Fruit fly (Drosophila melanogaster) whole organism, embryonic: ENCODE data around the gene Sec10.

ENCODE experiments used
- Atf-2 ChIP-seq: fragments of 200-800 bp; sonication (Bioruptor generic); optimal IDR thresholded peaks from 2 replicates; lab custom pipeline; 2016; ENCODE audit warnings: missing biosample characterization, missing genetic modification characterization
- BEAF-32 ChIP-seq: fragments of 200-800 bp; sonication (Bioruptor generic); optimal IDR thresholded peaks from 3 replicates; lab custom pipeline; 2017; ENCODE audit warnings: missing biosample characterization, missing genetic modification characterization, mild to moderate bottlenecking, moderate library complexity, missing genetic modification reagents
- Bgb ChIP-seq: fragments of 200-800 bp; sonication (Bioruptor generic); IDR thresholded peaks from 2 replicates; pipeline ENCODE4 v1.3.6; 2022; ENCODE audit warnings: missing biosample characterization, missing genetic modification characterization; ENCODE audit not compliant: partially characterized antibody
- CG10321 ChIP-seq: fragments of 200-800 bp; sonication (Bioruptor generic); IDR thresholded peaks from 2 replicates; pipeline ENCODE4 v1.3.6; 2022; ENCODE audit warnings: missing biosample characterization, missing genetic modification characterization
- CG11085 ChIP-seq: fragments of 200-800 bp; sonication (Bioruptor generic); IDR thresholded peaks from 2 replicates; pipeline ENCODE4 v1.3.6; 2022; ENCODE audit warnings: missing biosample characterization, missing genetic modification characterization
- CG11723 ChIP-seq: fragments of 200-800 bp; sonication (Bioruptor generic); optimal IDR thresholded peaks from 2 replicates; lab custom pipeline; 2017; ENCODE audit warnings: missing biosample characterization, mild to moderate bottlenecking, missing genetic modification characterization
- CG12071 ChIP-seq: fragments of 200-800 bp; sonication (Bioruptor generic); optimal IDR thresholded peaks from 3 replicates; lab custom pipeline; 2018; ENCODE audit warnings: missing biosample characterization, mild to moderate bottlenecking, missing genetic modification characterization
- CG14965 ChIP-seq: fragments of 200-800 bp; sonication (Bioruptor generic); optimal IDR thresholded peaks from 2 replicates; lab custom pipeline; 2016; ENCODE audit warnings: missing biosample characterization, missing genetic modification characterization, borderline replicate concordance
- CG1529 ChIP-seq: fragments of 200-800 bp; sonication (Bioruptor generic); optimal IDR thresholded peaks from 3 replicates; lab custom pipeline; 2018; ENCODE audit warnings: missing biosample characterization, missing genetic modification characterization
- CG1603 ChIP-seq: fragments of 200-800 bp; sonication (Bioruptor generic); optimal IDR thresholded peaks from 2 replicates; lab custom pipeline; 2019; ENCODE audit warnings: missing biosample characterization, mild to moderate bottlenecking, missing genetic modification characterization, moderate library complexity
- CG16813 ChIP-seq: fragments of 200-800 bp; sonication (Bioruptor generic); IDR thresholded peaks from 3 replicates; pipeline ENCODE4 v1.3.6; 2022; ENCODE audit warnings: missing biosample characterization, missing genetic modification characterization; ENCODE audit not compliant: partially characterized antibody
- CG17328 ChIP-seq: fragments of 200-800 bp; sonication (Bioruptor generic); IDR thresholded peaks from 2 replicates; pipeline ENCODE4 v1.3.6; 2022; ENCODE audit warnings: missing biosample characterization, missing genetic modification characterization
- CG18476 ChIP-seq: fragments of 200-800 bp; sonication (Bioruptor generic); optimal IDR thresholded peaks from 2 replicates; lab custom pipeline; 2016; ENCODE audit warnings: missing biosample characterization, mild to moderate bottlenecking, missing genetic modification characterization
- CG18599 ChIP-seq: fragments of 200-800 bp; sonication (Bioruptor generic); optimal IDR thresholded peaks from 3 replicates; lab custom pipeline; 2017; ENCODE audit warnings: missing biosample characterization, missing genetic modification characterization, mild to moderate bottlenecking, moderate library complexity, missing genetic modification reagents
- CG2202 ChIP-seq: fragments of 200-800 bp; sonication (Bioruptor generic); optimal IDR thresholded peaks from 2 replicates; lab custom pipeline; 2018; ENCODE audit warnings: missing biosample characterization, mild to moderate bottlenecking, missing genetic modification characterization
- CG3065 ChIP-seq: fragments of 200-800 bp; sonication (Bioruptor generic); optimal IDR thresholded peaks from 2 replicates; lab custom pipeline; 2016; ENCODE audit warnings: missing biosample characterization, missing genetic modification characterization
- CG32532 ChIP-seq: fragments of 200-800 bp; sonication (Bioruptor generic); IDR thresholded peaks from 2 replicates; pipeline ENCODE4 v1.3.6; 2022; ENCODE audit warnings: missing biosample characterization, missing genetic modification characterization
- CG3726 ChIP-seq: fragments of 200-800 bp; sonication (Bioruptor generic); IDR thresholded peaks from 3 replicates; pipeline ENCODE4, ENCODE4 v1.3.6; 2022; ENCODE audit warnings: missing biosample characterization, missing genetic modification characterization
- CG5953 ChIP-seq: fragments of 200-800 bp; sonication (Bioruptor generic); IDR thresholded peaks from 2 replicates; pipeline ENCODE4 v1.3.6; 2022; ENCODE audit warnings: missing biosample characterization, missing genetic modification characterization
- CG6272 ChIP-seq: fragments of 200-800 bp; sonication (Bioruptor generic); IDR thresholded peaks from 2 replicates; pipeline ENCODE4 v1.3.6; 2022; ENCODE audit warnings: missing biosample characterization, missing genetic modification characterization
- CG6654 ChIP-seq: fragments of 200-800 bp; sonication (Bioruptor generic); optimal IDR thresholded peaks from 2 replicates; lab custom pipeline; 2017; ENCODE audit warnings: missing biosample characterization, mild to moderate bottlenecking, missing genetic modification characterization
- CG6813 ChIP-seq: fragments of 200-800 bp; sonication (Bioruptor generic); optimal IDR thresholded peaks from 2 replicates; lab custom pipeline; 2017; ENCODE audit warnings: missing biosample characterization, missing genetic modification characterization, mild to moderate bottlenecking, moderate library complexity, missing genetic modification reagents
- CG7271 ChIP-seq: fragments of 200-800 bp; sonication (Bioruptor generic); optimal IDR thresholded peaks from 2 replicates; lab custom pipeline; 2018; ENCODE audit warnings: missing biosample characterization, mild to moderate bottlenecking, missing genetic modification characterization, moderate library complexity
- CG7357 ChIP-seq: fragments of 200-800 bp; sonication (Bioruptor generic); IDR thresholded peaks from 3 replicates; pipeline ENCODE4 v1.3.6; 2022; ENCODE audit warnings: missing biosample characterization, missing genetic modification characterization
- CG7745 ChIP-seq: fragments of 200-800 bp; sonication (Bioruptor generic); optimal IDR thresholded peaks from 2 replicates; lab custom pipeline; 2018; ENCODE audit warnings: missing biosample characterization, mild to moderate bottlenecking, missing genetic modification characterization, moderate library complexity
- CG8290 ChIP-seq, 3 experiments: fragments of 200-800 bp; sonication (Bioruptor generic); optimal IDR thresholded peaks; 2 replicates each; lab custom pipeline; 2016 to 2019; ENCODE audit warnings: missing biosample characterization in 3 of 3, missing genetic modification characterization in 3 of 3, mild to moderate bottlenecking in 2 of 3, moderate library complexity in 1 of 3
- E2f2 ChIP-seq: fragments of 200-800 bp; sonication (Bioruptor generic); IDR thresholded peaks from 2 replicates; pipeline ENCODE4 v1.3.6; 2022; ENCODE audit warnings: missing biosample characterization, missing genetic modification characterization
- HLH54F ChIP-seq: fragments of 200-800 bp; sonication (Bioruptor generic); optimal IDR thresholded peaks from 3 replicates; lab custom pipeline; 2016; ENCODE audit warnings: missing biosample characterization, missing genetic modification characterization
- NK7.1 ChIP-seq: fragments of 200-800 bp; sonication (Bioruptor generic); optimal IDR thresholded peaks from 3 replicates; lab custom pipeline; 2016; ENCODE audit warnings: missing biosample characterization, missing genetic modification characterization
- Nf-YB ChIP-seq: fragments of 200-800 bp; sonication (Bioruptor generic); optimal IDR thresholded peaks from 3 replicates; lab custom pipeline; 2019; ENCODE audit warnings: missing biosample characterization, mild to moderate bottlenecking, missing genetic modification characterization, moderate library complexity
- Ptx1 ChIP-seq: fragments of 200-800 bp; sonication (Bioruptor generic); IDR thresholded peaks from 2 replicates; pipeline ENCODE4 v1.3.6; 2022; ENCODE audit warnings: missing biosample characterization, missing genetic modification characterization
- Vsx1 ChIP-seq: fragments of 200-800 bp; sonication (Bioruptor generic); optimal IDR thresholded peaks from 2 replicates; lab custom pipeline; 2017; ENCODE audit warnings: missing biosample characterization, mild to moderate bottlenecking, missing genetic modification characterization, missing genetic modification reagents
- ab ChIP-seq: fragments of 200-800 bp; sonication (Bioruptor generic); optimal IDR thresholded peaks from 2 replicates; lab custom pipeline; 2016; ENCODE audit warnings: missing biosample characterization, missing genetic modification characterization
- ap ChIP-seq: fragments of 200-800 bp; sonication (Bioruptor generic); IDR thresholded peaks from 2 replicates; pipeline ENCODE4 v1.3.6; 2022; ENCODE audit warnings: missing biosample characterization, missing genetic modification characterization
- bsh ChIP-seq, 2 experiments: fragments of 200-800 bp; sonication (Bioruptor generic); optimal IDR thresholded peaks; 2 replicates each; lab custom pipeline; 2017 to 2018; ENCODE audit warnings: mild to moderate bottlenecking in 2 of 2, missing biosample characterization in 2 of 2, missing genetic modification characterization in 2 of 2, moderate library complexity in 1 of 2
- btn ChIP-seq: fragments of 200-800 bp; sonication (Bioruptor generic); optimal IDR thresholded peaks from 2 replicates; lab custom pipeline; 2016; ENCODE audit warnings: missing biosample characterization, missing genetic modification characterization
- corto ChIP-seq: fragments of 200-800 bp; sonication (Bioruptor generic); optimal IDR thresholded peaks from 2 replicates; lab custom pipeline; 2016; ENCODE audit warnings: missing biosample characterization, mild to moderate bottlenecking, missing genetic modification characterization, moderate library complexity
- crc ChIP-seq: fragments of 200-800 bp; sonication (Bioruptor generic); optimal IDR thresholded peaks from 2 replicates; lab custom pipeline; 2016; ENCODE audit warnings: missing biosample characterization, missing genetic modification characterization
- eyg ChIP-seq: fragments of 200-800 bp; sonication (Bioruptor generic); optimal IDR thresholded peaks from 3 replicates; lab custom pipeline; 2016; ENCODE audit warnings: missing biosample characterization, missing genetic modification characterization
- gsb ChIP-seq: fragments of 200-800 bp; sonication (Bioruptor generic); IDR thresholded peaks from 2 replicates; pipeline ENCODE4 v1.3.6; 2022; ENCODE audit warnings: missing biosample characterization, missing genetic modification characterization
- hb ChIP-seq: fragments of 200-800 bp; sonication (Bioruptor generic); IDR thresholded peaks from 3 replicates; pipeline ENCODE4 v1.3.6; 2022; ENCODE audit warnings: missing biosample characterization, missing genetic modification characterization; ENCODE audit not compliant: partially characterized antibody
- hkb ChIP-seq, 2 experiments: fragments of 200-800 bp in 1 of 2; fragments of >200 bp in 1 of 2; sonication (Bioruptor generic) in 1 of 2; IDR thresholded peaks in 1 of 2; optimal IDR thresholded peaks in 1 of 2; 2 replicates each; pipeline versions ENCODE4 v1.3.6 to Lab custom; 2017 to 2022; ENCODE audit warnings: missing biosample characterization in 1 of 2, missing genetic modification characterization in 1 of 2
- luna ChIP-seq: fragments of 200-800 bp; sonication (Bioruptor generic); optimal IDR thresholded peaks from 2 replicates; lab custom pipeline; 2016; ENCODE audit warnings: missing biosample characterization, missing genetic modification characterization
- pzg ChIP-seq: fragments of 200-800 bp; sonication (Bioruptor generic); optimal IDR thresholded peaks from 3 replicates; lab custom pipeline; 2018; ENCODE audit warnings: missing biosample characterization, mild to moderate bottlenecking, missing genetic modification characterization, moderate library complexity
- vfl ChIP-seq: fragments of 200-800 bp; sonication (Bioruptor generic); optimal IDR thresholded peaks from 2 replicates; lab custom pipeline; 2016; ENCODE audit warnings: missing biosample characterization, missing genetic modification characterization
- zf30C ChIP-seq: fragments of 200-800 bp; sonication (Bioruptor generic); optimal IDR thresholded peaks from 3 replicates; lab custom pipeline; 2018; ENCODE audit warnings: missing biosample characterization, mild to moderate bottlenecking, missing genetic modification characterization

The Sec10 gene

dm6 chr3R:24099039-24100026, 35.3 kb upstream of the Sec10 start (continued):
- peak; percentile 40; the same call in 1 of the 2 replicates for TF ChIP-seq CG10321
- TF ChIP-seq CG18599 (GFP tag; lab: Kevin White, UChicago): peak; percentile 80
- peak; percentile 17 for TF ChIP-seq CG1529 (GFP tag; lab: Kevin White, UChicago)
- no peak for TF ChIP-seq CG7271 (tag; lab: Kevin White, UChicago)
- TF ChIP-seq Vsx1: peak; percentile 21
- no peak for TF ChIP-seq CG7745 (tag; lab: Kevin White, UChicago)
- TF ChIP-seq gsb (GFP tag; lab: Robert Waterston, UW): peak; percentile 72
- no peak for TF ChIP-seq Bgb
- TF ChIP-seq luna (GFP tag; lab: Kevin White, UChicago): peak; percentile 44
- peak; percentile 57 for TF ChIP-seq btn
- peak; percentile 69 for TF ChIP-seq NK7.1 (GFP tag; lab: Kevin White, UChicago)
- TF ChIP-seq HLH54F (GFP tag; lab: Kevin White, UChicago): peak; percentile 85
- TF ChIP-seq pzg (GFP tag; lab: Kevin White, UChicago): no peak
- no peak for TF ChIP-seq CG8290 (GFP tag; optimal IDR thresholded peaks at IDR 0.05; lab: Kevin White, UChicago)
- peak in 1 of 2 experiments; percentile 81 for TF ChIP-seq CG8290 (tag; optimal IDR thresholded peaks at IDR 0.05; lab: Kevin White, UChicago)
- peak; percentile 76 for TF ChIP-seq CG1603 (tag; lab: Kevin White, UChicago)
- TF ChIP-seq CG18476 (GFP tag; lab: Kevin White, UChicago): peak; percentile 72
- TF ChIP-seq CG32532: peak; percentile 88
- peak; percentile 23 for TF ChIP-seq vfl (GFP tag; lab: Kevin White, UChicago)
- peak; percentile 74 for TF ChIP-seq ap (GFP tag; lab: Robert Waterston, UW)
- TF ChIP-seq ab: peak; percentile 1
- TF ChIP-seq CG16813: no peak
- peak; percentile 32 for TF ChIP-seq Nf-YB (GFP tag; lab: Kevin White, UChicago)
- peak; percentile 34 for TF ChIP-seq CG11723 (GFP tag; lab: Kevin White, UChicago)
- TF ChIP-seq CG7357: peak; percentile 68; the same call in 2 of the 3 replicates
- peak; percentile 17 to 87 for TF ChIP-seq bsh (GFP tag; optimal IDR thresholded peaks at IDR 0.05; lab: Kevin White, UChicago)
- peak; percentile 9 for TF ChIP-seq zf30C (GFP tag; lab: Kevin White, UChicago)
- peak; percentile 82 for TF ChIP-seq Atf-2 (GFP tag; lab: Kevin White, UChicago)
- peak; percentile 34 for TF ChIP-seq CG2202
- TF ChIP-seq CG3065 (GFP tag; lab: Kevin White, UChicago): peak; percentile 68
- peak; percentile 32 for TF ChIP-seq corto (GFP tag; lab: Kevin White, UChicago)
- TF ChIP-seq crc (GFP tag; lab: Kevin White, UChicago): peak; percentile 78
- no peak for TF ChIP-seq BEAF-32 (GFP tag; lab: Kevin White, UChicago)
- TF ChIP-seq CG6813 (GFP tag; lab: Kevin White, UChicago): peak; percentile 64
- no peak for TF ChIP-seq hkb (optimal IDR thresholded peaks at IDR 0.05; lab: Kevin White, UChicago)
- TF ChIP-seq hkb (GFP tag; IDR thresholded peaks at IDR 0.05; lab: Robert Waterston, UW): peak; percentile 86
- TF ChIP-seq CG6272 (GFP tag; lab: Robert Waterston, UW): peak; percentile 69
- TF ChIP-seq CG11085 (GFP tag; lab: Robert Waterston, UW): peak; percentile 86
- TF ChIP-seq CG5953: peak; percentile 77
- TF ChIP-seq CG12071 (GFP tag; lab: Kevin White, UChicago): peak; percentile 71
- peak; percentile 25 for TF ChIP-seq CG14965
- peak; percentile 84 for TF ChIP-seq CG3726 (GFP tag; lab: Robert Waterston, UW)
- no peak for TF ChIP-seq hb (GFP tag; lab: Robert Waterston, UW)
- peak; percentile 34 for TF ChIP-seq eyg
- TF ChIP-seq Ptx1 (GFP tag; lab: Robert Waterston, UW): peak; percentile 84
- TF ChIP-seq CG6654: peak; percentile 37
- peak; percentile 74 for TF ChIP-seq CG17328 (GFP tag; lab: Robert Waterston, UW)
- TF ChIP-seq E2f2 (GFP tag; lab: Robert Waterston, UW): peak; percentile 64
